Worm (Caenorhabditis elegans) whole organism, mixed stage, embryonic: ENCODE measurements around the gene F31F7.2.

ENCODE experiments used
- blmp-1 ChIP-seq: fragments of 150-350 bp; optimal IDR thresholded peaks from 2 replicates; lab custom pipeline; 2014; ENCODE audit warnings: missing biosample characterization, missing genetic modification characterization
- mep-1 ChIP-seq: fragments of 150-350 bp; optimal IDR thresholded peaks from 2 replicates; lab custom pipeline; 2017; ENCODE audit warnings: missing biosample characterization, missing genetic modification reagents, missing genetic modification characterization, inconsistent platforms
- nhr-12 ChIP-seq: fragments of 150-350 bp; optimal IDR thresholded peaks from 2 replicates; lab custom pipeline; 2014; ENCODE audit warnings: missing biosample characterization, missing genetic modification characterization
- unc-39 ChIP-seq: fragments of 150-350 bp; optimal IDR thresholded peaks from 2 replicates; lab custom pipeline; 2014; ENCODE audit warnings: missing biosample characterization, missing genetic modification characterization
- unc-62 ChIP-seq: fragments of 150-350 bp; optimal IDR thresholded peaks from 2 replicates; lab custom pipeline; 2014; ENCODE audit warnings: missing biosample characterization, missing genetic modification reagents, missing genetic modification characterization

ce11 chrV:6249135-6249534, 21.5 kb upstream of the F31F7.2 start:
- TF ChIP-seq unc-62 (GFP tag; lab: Kevin White, UChicago) (no peak), nhr-12 (tag; lab: Kevin White, UChicago) (no peak), mep-1 (no peak), blmp-1 (tag; lab: Kevin White, UChicago) (no peak), unc-39 (tag; lab: Kevin White, UChicago) (no peak)
